Worm (Caenorhabditis elegans): Measurements from ENCODE around the gene mrps-12.

mrps-12 gene

DNA sequence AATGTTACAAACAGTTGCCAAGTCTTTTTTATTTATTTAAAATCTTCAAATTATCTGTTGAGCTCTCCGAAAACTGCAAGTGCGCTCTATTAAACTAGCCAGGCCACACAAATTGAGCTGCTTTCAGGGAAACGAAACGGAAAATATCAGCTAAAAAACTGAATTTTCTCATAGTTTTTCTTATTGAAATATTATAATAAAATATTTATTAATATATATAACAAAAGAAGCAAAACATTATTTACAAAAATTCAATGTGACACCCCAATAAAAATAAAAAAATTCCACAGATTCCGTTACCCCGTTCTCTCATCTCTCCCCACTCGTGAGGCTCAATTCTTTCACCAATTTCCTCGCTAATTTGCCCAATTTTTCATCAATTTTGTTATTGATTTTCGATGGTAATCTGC is 5.3 kb upstream of the mrps-12 start (continued):
- TF ChIP-seq ceh-88 (GFP tag; IDR thresholded peaks at IDR 0.05) (peak; percentile 34; the same call in 1 of the 2 replicates), efl-1 (optimal IDR thresholded peaks at IDR 0.05) (peak in 1 of 2 experiments; percentile 8), efl-1 (GFP tag; optimal IDR thresholded peaks at IDR 0.05 in 1 of 2) (peak in 1 of 2 experiments; percentile 6), ces-1 (GFP tag; optimal IDR thresholded peaks at IDR 0.05) (no peak), C34B4.2 (tag; optimal IDR thresholded peaks at IDR 0.05) (no peak), lin-15B (tag; optimal IDR thresholded peaks at IDR 0.05) (no peak), unc-30 (tag; optimal IDR thresholded peaks at IDR 0.05) (no peak), hpl-2 (GFP tag; optimal IDR thresholded peaks at IDR 0.05) (no peak), ceh-82 (tag; optimal IDR thresholded peaks at IDR 0.05) (peak in 2 of 3 experiments; percentile 5 to 13), sup-37 (GFP tag; optimal IDR thresholded peaks at IDR 0.05) (no peak), tlp-1 (tag; optimal IDR thresholded peaks at IDR 0.05) (no peak), nhr-11 (tag; optimal IDR thresholded peaks at IDR 0.05) (no peak), zag-1 (tag; optimal IDR thresholded peaks at IDR 0.05) (no peak), egl-13 (tag; optimal IDR thresholded peaks at IDR 0.05) (peak; percentile 4), egl-27 (tag; optimal IDR thresholded peaks at IDR 0.05) (no peak), dpl-1 (GFP tag; optimal IDR thresholded peaks at IDR 0.05) (peak in 1 of 3 experiments; percentile 42), swsn-7 (tag; optimal IDR thresholded peaks at IDR 0.05) (peak; percentile 2), nhr-19 (GFP tag; conservative IDR thresholded peaks at IDR 0.05) (peak; percentile 16; the same call in 1 of the 2 replicates), ceh-8 (GFP tag; optimal IDR thresholded peaks at IDR 0.05) (no peak), nhr-237 (tag; optimal IDR thresholded peaks at IDR 0.05) (no peak), mdl-1 (tag; optimal IDR thresholded peaks at IDR 0.05) (no peak), elt-3 (tag; optimal IDR thresholded peaks at IDR 0.05) (no peak), nhr-76 (tag; optimal IDR thresholded peaks at IDR 0.05) (no peak), pax-3 (tag; optimal IDR thresholded peaks at IDR 0.05) (peak; percentile 60), ets-5 (GFP tag; IDR thresholded peaks at IDR 0.05) (no peak), nhr-28 (tag; optimal IDR thresholded peaks at IDR 0.05) (no peak), ama-1 (optimal IDR thresholded peaks at IDR 0.05) (no peak), pqm-1 (tag; optimal IDR thresholded peaks at IDR 0.05) (no peak), snu-23 (GFP tag; optimal IDR thresholded peaks at IDR 0.05) (peak; percentile 36), fos-1 (tag; optimal IDR thresholded peaks at IDR 0.05) (no peak), nhr-77 (tag; optimal IDR thresholded peaks at IDR 0.05) (no peak), alr-1 (tag; optimal IDR thresholded peaks at IDR 0.05; ENCODE audit: borderline replicate concordance) (no peak), aly-2 (tag; optimal IDR thresholded peaks at IDR 0.05) (no peak), unc-130 (tag; optimal IDR thresholded peaks at IDR 0.05) (no peak), nhr-20 (tag; optimal IDR thresholded peaks at IDR 0.05) (no peak), fkh-8 (tag; optimal IDR thresholded peaks at IDR 0.05) (peak; percentile 40), nhr-47 (tag; optimal IDR thresholded peaks at IDR 0.05) (peak; percentile 58), lin-35 (GFP tag; optimal IDR thresholded peaks at IDR 0.05) (no peak), xbp-1 (tag; optimal IDR thresholded peaks at IDR 0.05) (peak; percentile 33), hlh-17 (GFP tag; optimal IDR thresholded peaks at IDR 0.05; ENCODE audit: borderline replicate concordance) (no peak), nhr-71 (tag; optimal IDR thresholded peaks at IDR 0.05) (peak; percentile 54), mep-1 (tag; optimal IDR thresholded peaks at IDR 0.05) (peak; percentile 19), unc-62 (GFP tag; optimal IDR thresholded peaks at IDR 0.05) (no peak), grh-1 (GFP tag; IDR thresholded peaks at IDR 0.05) (no peak), lin-39 (tag; optimal IDR thresholded peaks at IDR 0.05) (no peak), Y116A8C.19 (tag; optimal IDR thresholded peaks at IDR 0.05; ENCODE audit: borderline replicate concordance) (no peak), nhr-90 (tag; optimal IDR thresholded peaks at IDR 0.05; ENCODE audit: poor library complexity) (peak; percentile 32), pag-3 (tag; optimal IDR thresholded peaks at IDR 0.05; ENCODE audit: borderline replicate concordance, insufficient read depth) (no peak), C16A3.4 (tag; optimal IDR thresholded peaks at IDR 0.05) (peak; percentile 22), unc-98 (GFP tag; IDR thresholded peaks at IDR 0.05) (peak; percentile 74), unc-86 (tag; optimal IDR thresholded peaks at IDR 0.05) (no peak), sox-4 (tag; optimal IDR thresholded peaks at IDR 0.05) (no peak), jun-1 (tag; optimal IDR thresholded peaks at IDR 0.05) (no peak), C04F5.9 (tag; optimal IDR thresholded peaks at IDR 0.05) (no peak)
